Fruit fly (Drosophila melanogaster) whole organism, embryonic: ENCODE data around the gene CG5043.

Source experiments
- Antp ChIP-seq: fragments of 200-800 bp; sonication (Bioruptor generic); optimal IDR thresholded peaks from 3 replicates; lab custom pipeline; 2016; ENCODE audit warnings: missing biosample characterization, missing genetic modification characterization
- Atf3 ChIP-seq: fragments of 200-800 bp; sonication (Bioruptor generic); optimal IDR thresholded peaks from 3 replicates; lab custom pipeline; 2016; ENCODE audit warnings: missing biosample characterization, missing genetic modification characterization
- C15 ChIP-seq: fragments of 200-800 bp; sonication (Bioruptor generic); IDR thresholded peaks from 3 replicates; pipeline ENCODE4 v1.3.6; 2022; ENCODE audit warnings: missing biosample characterization, missing genetic modification characterization
- CG10209 ChIP-seq: fragments of 200-800 bp; sonication (Bioruptor generic); optimal IDR thresholded peaks from 3 replicates; lab custom pipeline; 2017; ENCODE audit warnings: missing biosample characterization, mild to moderate bottlenecking, missing genetic modification characterization, missing genetic modification reagents
- CG10267 ChIP-seq: fragments of 200-800 bp; sonication (Bioruptor generic); optimal IDR thresholded peaks from 2 replicates; lab custom pipeline; 2018; ENCODE audit warnings: missing biosample characterization, mild to moderate bottlenecking, missing genetic modification characterization, moderate library complexity
- CG10654 ChIP-seq: fragments of 200-800 bp; sonication (Bioruptor generic); optimal IDR thresholded peaks from 2 replicates; lab custom pipeline; 2016; ENCODE audit warnings: missing biosample characterization, missing genetic modification characterization
- CG11504 ChIP-seq: fragments of 200-800 bp; sonication (Bioruptor generic); optimal IDR thresholded peaks from 3 replicates; lab custom pipeline; 2019; ENCODE audit warnings: missing biosample characterization, mild to moderate bottlenecking, missing genetic modification characterization, moderate library complexity
- CG12071 ChIP-seq: fragments of 200-800 bp; sonication (Bioruptor generic); optimal IDR thresholded peaks from 3 replicates; lab custom pipeline; 2018; ENCODE audit warnings: missing biosample characterization, mild to moderate bottlenecking, missing genetic modification characterization
- CG12155 ChIP-seq: fragments of 200-800 bp; sonication (Bioruptor generic); optimal IDR thresholded peaks from 3 replicates; lab custom pipeline; 2016; ENCODE audit warnings: missing biosample characterization, missing genetic modification characterization
- CG12219 ChIP-seq: fragments of 200-800 bp; sonication (Bioruptor generic); optimal IDR thresholded peaks from 3 replicates; lab custom pipeline; 2018; ENCODE audit warnings: missing biosample characterization, mild to moderate bottlenecking, missing genetic modification characterization
- CG1233 ChIP-seq: fragments of 200-800 bp; sonication (Bioruptor generic); optimal IDR thresholded peaks from 4 replicates; lab custom pipeline; 2018; ENCODE audit warnings: missing biosample characterization, mild to moderate bottlenecking, missing genetic modification characterization
- CG12942 ChIP-seq: fragments of 200-800 bp; sonication (Bioruptor generic); optimal IDR thresholded peaks from 3 replicates; lab custom pipeline; 2016; ENCODE audit warnings: missing biosample characterization, missing genetic modification characterization
- CG15073 ChIP-seq: fragments of 200-800 bp; sonication (Bioruptor generic); optimal IDR thresholded peaks from 2 replicates; lab custom pipeline; 2016; ENCODE audit warnings: missing biosample characterization, missing genetic modification characterization
- CG15269 ChIP-seq: fragments of 200-800 bp; sonication (Bioruptor generic); optimal IDR thresholded peaks from 2 replicates; lab custom pipeline; 2018; ENCODE audit warnings: missing biosample characterization, mild to moderate bottlenecking, missing genetic modification characterization, moderate library complexity
- CG15514 ChIP-seq: fragments of 200-800 bp; sonication (Bioruptor generic); optimal IDR thresholded peaks from 3 replicates; lab custom pipeline; 2017; ENCODE audit warnings: missing biosample characterization, missing genetic modification characterization, mild to moderate bottlenecking, moderate library complexity, missing genetic modification reagents
- CG1603 ChIP-seq: fragments of 200-800 bp; sonication (Bioruptor generic); optimal IDR thresholded peaks from 2 replicates; lab custom pipeline; 2019; ENCODE audit warnings: missing biosample characterization, mild to moderate bottlenecking, missing genetic modification characterization, moderate library complexity
- CG16813 ChIP-seq: fragments of 200-800 bp; sonication (Bioruptor generic); IDR thresholded peaks from 3 replicates; pipeline ENCODE4 v1.3.6; 2022; ENCODE audit warnings: missing biosample characterization, missing genetic modification characterization; ENCODE audit not compliant: partially characterized antibody
- CG17186 ChIP-seq: fragments of 200-800 bp; sonication (Bioruptor generic); optimal IDR thresholded peaks from 3 replicates; lab custom pipeline; 2017; ENCODE audit warnings: missing biosample characterization, missing genetic modification reagents, missing genetic modification characterization
- CG33557 ChIP-seq: fragments of 200-800 bp; sonication (Bioruptor generic); optimal IDR thresholded peaks from 2 replicates; lab custom pipeline; 2019; ENCODE audit warnings: missing biosample characterization, mild to moderate bottlenecking, missing genetic modification characterization, moderate library complexity
- CG4282 ChIP-seq: fragments of 200-800 bp; sonication (Bioruptor generic); optimal IDR thresholded peaks from 2 replicates; lab custom pipeline; 2016; ENCODE audit warnings: missing biosample characterization, missing genetic modification characterization
- CG5180 ChIP-seq: fragments of 200-800 bp; sonication (Bioruptor generic); optimal IDR thresholded peaks from 3 replicates; lab custom pipeline; 2017; ENCODE audit warnings: missing biosample characterization, missing genetic modification characterization, mild to moderate bottlenecking, moderate library complexity, missing genetic modification reagents
- CG6175 ChIP-seq: fragments of 200-800 bp; sonication (Bioruptor generic); IDR thresholded peaks from 3 replicates; pipeline ENCODE4 v1.3.6; 2022; ENCODE audit warnings: missing biosample characterization, missing genetic modification characterization
- CG7745 ChIP-seq: fragments of 200-800 bp; sonication (Bioruptor generic); optimal IDR thresholded peaks from 2 replicates; lab custom pipeline; 2018; ENCODE audit warnings: missing biosample characterization, mild to moderate bottlenecking, missing genetic modification characterization, moderate library complexity
- CG8944 ChIP-seq: fragments of 200-800 bp; sonication (Bioruptor generic); optimal IDR thresholded peaks from 3 replicates; lab custom pipeline; 2016; ENCODE audit warnings: missing biosample characterization, missing genetic modification characterization
- D19B ChIP-seq: fragments of 200-800 bp; sonication (Bioruptor generic); optimal IDR thresholded peaks from 2 replicates; lab custom pipeline; 2017; ENCODE audit warnings: missing biosample characterization, mild to moderate bottlenecking, missing genetic modification characterization
- Dfd ChIP-seq, 2 experiments: fragments of >200 bp; optimal IDR thresholded peaks; 2 replicates each; lab custom pipeline; 2017; ENCODE audit warnings: missing biosample characterization in 2 of 2, missing genetic modification characterization in 2 of 2
- Ets65A ChIP-seq: fragments of 200-800 bp; sonication (Bioruptor generic); peaks from one replicate; lab custom pipeline; 2016; ENCODE audit warnings: missing biosample characterization, missing genetic modification characterization
- Gsc ChIP-seq: fragments of 200-800 bp; sonication (Bioruptor generic); IDR thresholded peaks from 2 replicates; pipeline ENCODE4 v1.3.6; 2022; ENCODE audit warnings: missing biosample characterization, missing genetic modification characterization
- HLH4C ChIP-seq: fragments of 200-800 bp; sonication (Bioruptor generic); IDR thresholded peaks from 3 replicates; pipeline ENCODE4 v1.3.6; 2022; ENCODE audit warnings: missing biosample characterization, missing genetic modification characterization; ENCODE audit not compliant: partially characterized antibody
- Lim3 ChIP-seq: fragments of 200-800 bp; sonication (Bioruptor generic); IDR thresholded peaks from 2 replicates; pipeline ENCODE4 v1.3.6; 2022; ENCODE audit warnings: missing biosample characterization, missing genetic modification characterization
- Mad ChIP-seq: fragments of 200-800 bp; sonication (Bioruptor generic); optimal IDR thresholded peaks from 2 replicates; lab custom pipeline; 2016; ENCODE audit warnings: missing biosample characterization, missing genetic modification characterization
- Rfx ChIP-seq: fragments of 200-800 bp; sonication (Bioruptor generic); IDR thresholded peaks from 2 replicates; pipeline ENCODE4 v1.3.6; 2022; ENCODE audit warnings: missing biosample characterization, missing genetic modification characterization
- Side ChIP-seq: fragments of 200-800 bp; sonication (Bioruptor generic); optimal IDR thresholded peaks from 2 replicates; lab custom pipeline; 2016; ENCODE audit warnings: missing biosample characterization, missing genetic modification characterization
- cas ChIP-seq: fragments of 200-800 bp; sonication (Bioruptor generic); IDR thresholded peaks from 2 replicates; pipeline ENCODE4 v1.3.6; 2022; ENCODE audit warnings: missing biosample characterization, missing genetic modification characterization
- chm ChIP-seq: fragments of 200-800 bp; sonication (Bioruptor generic); IDR thresholded peaks from 2 replicates; pipeline ENCODE4 v1.3.6; 2022; ENCODE audit warnings: missing biosample characterization, missing genetic modification characterization
- danr ChIP-seq: fragments of 200-800 bp; sonication (Bioruptor generic); IDR thresholded peaks from 2 replicates; pipeline ENCODE4 v1.3.6; 2022; ENCODE audit warnings: missing biosample characterization, missing genetic modification characterization
- fd102C ChIP-seq: fragments of 200-800 bp; sonication (Bioruptor generic); optimal IDR thresholded peaks from 2 replicates; lab custom pipeline; 2018; ENCODE audit warnings: missing biosample characterization, mild to moderate bottlenecking, missing genetic modification characterization, moderate library complexity
- fu2 ChIP-seq: fragments of 200-800 bp; sonication (Bioruptor generic); optimal IDR thresholded peaks from 2 replicates; lab custom pipeline; 2016; ENCODE audit warnings: missing biosample characterization, missing genetic modification characterization
- gem ChIP-seq: fragments of 200-800 bp; sonication (Bioruptor generic); optimal IDR thresholded peaks from 2 replicates; lab custom pipeline; 2019; ENCODE audit warnings: missing biosample characterization, mild to moderate bottlenecking, missing genetic modification characterization, moderate library complexity
- gt ChIP-seq: fragments of 200-800 bp; sonication (Bioruptor generic); IDR thresholded peaks from 2 replicates; pipeline ENCODE4 v1.3.6; 2022; ENCODE audit warnings: missing biosample characterization, missing genetic modification characterization
- knrl ChIP-seq: fragments of 200-800 bp; sonication (Bioruptor generic); IDR thresholded peaks from 3 replicates; pipeline ENCODE4 v1.3.6; 2022; ENCODE audit warnings: missing biosample characterization, missing genetic modification characterization; ENCODE audit not compliant: partially characterized antibody
- ranshi ChIP-seq: fragments of 200-800 bp; sonication (Bioruptor generic); IDR thresholded peaks from 2 replicates; pipeline ENCODE4 v1.3.6; 2022; ENCODE audit warnings: missing biosample characterization, missing genetic modification characterization
- repo ChIP-seq: fragments of 200-800 bp; sonication (Bioruptor generic); optimal IDR thresholded peaks from 2 replicates; lab custom pipeline; 2016; ENCODE audit warnings: missing biosample characterization, missing genetic modification characterization
- sc ChIP-seq, 3 experiments: fragments of >200 bp in 2 of 3; fragments of 200-800 bp in 1 of 3; sonication (Bioruptor generic) in 1 of 3; optimal IDR thresholded peaks; 2 replicates in 2 of 3; 3 replicates in 1 of 3; lab custom pipeline; 2017; ENCODE audit warnings: mild to moderate bottlenecking in 1 of 3, missing biosample characterization in 1 of 3, missing genetic modification characterization in 1 of 3, missing genetic modification reagents in 1 of 3
- sens ChIP-seq: fragments of 200-800 bp; sonication (Bioruptor generic); peaks from one replicate; lab custom pipeline; 2016; ENCODE audit warnings: missing biosample characterization, missing genetic modification characterization
- sens-2 ChIP-seq: fragments of 200-800 bp; sonication (Bioruptor generic); IDR thresholded peaks from 2 replicates; pipeline ENCODE4 v1.3.6; 2022; ENCODE audit warnings: missing biosample characterization, missing genetic modification characterization

Gene CG5043

dm6 chr2L:17431359-17431675 lies 2.3 kb upstream of the CG5043 start (continued):
- TF ChIP-seq CG5180 (GFP tag; lab: Kevin White, UChicago), result no peak
- TF ChIP-seq Antp (GFP tag; lab: Kevin White, UChicago), result no peak
- no peak for TF ChIP-seq Rfx (GFP tag; lab: Robert Waterston, UW)
- no peak for TF ChIP-seq C15 (GFP tag; lab: Robert Waterston, UW)
- no peak for TF ChIP-seq CG15073 (GFP tag; lab: Kevin White, UChicago)
- TF ChIP-seq HLH4C, result no peak
- no peak for TF ChIP-seq CG10654 (GFP tag; lab: Kevin White, UChicago)
- peak; percentile 52 for TF ChIP-seq gem (tag; lab: Kevin White, UChicago)
- no peak for TF ChIP-seq CG6175 (GFP tag; lab: Robert Waterston, UW)
- no peak for TF ChIP-seq Side
- TF ChIP-seq CG10267, result no peak
- TF ChIP-seq, all 482 proteins: peak for 27

- TF ChIP-seq chm (GFP tag; lab: Robert Waterston, UW) (no peak), CG16813 (GFP tag; lab: Robert Waterston, UW) (no peak), fu2 (no peak), D19B (GFP tag; lab: Kevin White, UChicago) (no peak), Mad (no peak)
Measured at dm6 chr2L:17436500-17436899, 2.8 kb downstream of the CG5043 start, which contains the start of gene CG33928. Gene CG33928, minus strand, starts transcription at chr2L:17436600.

- peak in 1 of 2 experiments; percentile 85 for TF ChIP-seq Dfd (GFP tag; optimal IDR thresholded peaks at IDR 0.05; lab: Kevin White, UChicago)
- no peak for TF ChIP-seq CG10209
- peak; percentile 45 for TF ChIP-seq Ets65A
Measured at dm6 chr2L:17437594-17437993, 3.9 kb downstream of the CG5043 start.

dm6 chr2L:17447071-17447470 lies 13.4 kb downstream of the CG5043 start:
- TF ChIP-seq ranshi (GFP tag; lab: Robert Waterston, UW) (no peak), sens (GFP tag; lab: Kevin White, UChicago) (peak; percentile 22), CG4282 (GFP tag; lab: Kevin White, UChicago) (no peak)

dm6 chr2L:17448435-17448834 lies 14.8 kb downstream of the CG5043 start:
- TF ChIP-seq CG12071 (peak; percentile 12), gt (no peak), Atf3 (GFP tag; lab: Kevin White, UChicago) (no peak), CG15269 (tag; lab: Kevin White, UChicago) (peak; percentile 22), Gsc (no peak), CG12155 (GFP tag; lab: Kevin White, UChicago) (no peak), CG1603 (tag; lab: Kevin White, UChicago) (no peak), cas (GFP tag; lab: Robert Waterston, UW) (no peak), Lim3 (GFP tag; lab: Robert Waterston, UW) (no peak), CG33557 (no peak), CG12219 (GFP tag; lab: Kevin White, UChicago) (no peak), sens-2 (GFP tag; lab: Robert Waterston, UW) (no peak), repo (GFP tag; lab: Kevin White, UChicago) (no peak), Ets65A (no peak), chm (GFP tag; lab: Robert Waterston, UW) (no peak), CG12942 (no peak), knrl (GFP tag; lab: Robert Waterston, UW) (0 out of 3 replicates have a peak, but pooled peaks have one; percentile 20), CG1233 (GFP tag; lab: Kevin White, UChicago) (no peak), CG11504 (tag; lab: Kevin White, UChicago) (no peak), CG8944 (GFP tag; lab: Kevin White, UChicago) (no peak), sc (optimal IDR thresholded peaks at IDR 0.05; lab: Kevin White, UChicago) (no peak), sc (GFP tag; optimal IDR thresholded peaks at IDR 0.05; lab: Kevin White, UChicago) (no peak), CG7745 (no peak), CG15514 (GFP tag; lab: Kevin White, UChicago) (peak; percentile 15), fd102C (no peak), danr (GFP tag; lab: Robert Waterston, UW) (no peak), CG17186 (GFP tag; lab: Kevin White, UChicago) (no peak)
